Worm (Caenorhabditis elegans): ENCODE results near the gene E04F6.15.

The E04F6.15 gene

ce11 chrII:7242754-7243153 is 32.7 kb upstream of the E04F6.15 start (continued):
- TF ChIP-seq npax-4 (tag; optimal IDR thresholded peaks at IDR 0.05), result no peak

ce11 chrII:7239705-7240104 is 29.6 kb upstream of the E04F6.15 start:
- TF ChIP-seq hlh-8 (tag; optimal IDR thresholded peaks at IDR 0.05) (no peak), ceh-31 (tag; optimal IDR thresholded peaks at IDR 0.05) (no peak), ceh-2 (tag; optimal IDR thresholded peaks at IDR 0.05) (no peak), sdc-2 (tag; optimal IDR thresholded peaks at IDR 0.05) (no peak), syd-9 (tag; optimal IDR thresholded peaks at IDR 0.05) (no peak), ceh-18 (tag; optimal IDR thresholded peaks at IDR 0.05) (no peak), ets-4 (tag; optimal IDR thresholded peaks at IDR 0.05) (no peak), ceh-6 (GFP tag; optimal IDR thresholded peaks at IDR 0.05) (no peak), ref-2 (tag; optimal IDR thresholded peaks at IDR 0.05) (no peak), eyg-1 (tag; optimal IDR thresholded peaks at IDR 0.05) (no peak), tbx-2 (tag; optimal IDR thresholded peaks at IDR 0.05) (no peak), ceh-24 (tag; optimal IDR thresholded peaks at IDR 0.05) (no peak), F13H6.1 (tag; optimal IDR thresholded peaks at IDR 0.05) (no peak), ztf-16 (tag; optimal IDR thresholded peaks at IDR 0.05) (no peak), fkh-6 (tag; optimal IDR thresholded peaks at IDR 0.05) (no peak), hlh-15 (tag; optimal IDR thresholded peaks at IDR 0.05) (no peak), madf-2 (tag; optimal IDR thresholded peaks at IDR 0.05) (no peak), ceh-34 (tag; optimal IDR thresholded peaks at IDR 0.05) (no peak), pqm-1 (tag; optimal IDR thresholded peaks at IDR 0.05) (no peak), ahr-1 (tag; optimal IDR thresholded peaks at IDR 0.05) (no peak)

DNA sequence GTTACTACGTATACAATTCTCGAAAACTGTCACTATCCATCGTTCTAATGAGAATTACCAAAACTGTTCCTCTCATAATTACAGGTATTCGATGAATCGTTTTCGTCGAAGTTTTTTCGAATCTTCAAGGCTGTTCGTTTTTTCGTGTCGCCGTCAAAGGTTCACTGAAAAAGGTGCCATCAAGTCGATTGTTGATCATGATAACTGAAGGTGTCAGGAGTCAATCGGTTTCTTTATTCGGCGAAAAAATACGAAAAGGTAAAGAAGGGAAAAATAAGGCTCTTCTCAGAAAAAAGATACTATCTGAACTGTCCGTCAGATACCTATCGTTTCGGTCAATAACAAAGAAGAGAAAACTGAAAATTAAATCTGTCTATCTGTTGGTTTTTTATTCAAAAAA is 28.7 kb upstream of the E04F6.15 start:
- no peak for TF ChIP-seq zip-5 (tag; optimal IDR thresholded peaks at IDR 0.05)
- no peak for TF ChIP-seq ztf-16 (tag; optimal IDR thresholded peaks at IDR 0.05)
- no peak for TF ChIP-seq ceh-30 (tag; optimal IDR thresholded peaks at IDR 0.05)
- TF ChIP-seq odd-2 (tag; optimal IDR thresholded peaks at IDR 0.05), result no peak
- no peak for TF ChIP-seq tbx-2 (tag; optimal IDR thresholded peaks at IDR 0.05)
- TF ChIP-seq K09A11.1 (tag; optimal IDR thresholded peaks at IDR 0.05; ENCODE audit: insufficient read depth), result no peak
- TF ChIP-seq fkh-10 (GFP tag; optimal IDR thresholded peaks at IDR 0.05), result no peak
- no peak for TF ChIP-seq ceh-2 (tag; optimal IDR thresholded peaks at IDR 0.05)
- TF ChIP-seq nhr-232 (tag; optimal IDR thresholded peaks at IDR 0.05), result no peak

ce11 chrII:7238248-7238647 is 28.2 kb upstream of the E04F6.15 start, which contains the start of gene aqp-1:
Gene aqp-1 (minus strand): TSS chrII:7238349.
- TF ChIP-seq ceh-45 (GFP tag; IDR thresholded peaks at IDR 0.05) (no peak), ceh-48 (tag; optimal IDR thresholded peaks at IDR 0.05) (no peak), ceh-34 (tag; optimal IDR thresholded peaks at IDR 0.05) (no peak), F13H6.1 (tag; optimal IDR thresholded peaks at IDR 0.05) (no peak), unc-42 (tag; optimal IDR thresholded peaks at IDR 0.05) (no peak), ceh-9 (tag; optimal IDR thresholded peaks at IDR 0.05) (no peak), pat-9 (tag; optimal IDR thresholded peaks at IDR 0.05) (no peak), ref-2 (tag; optimal IDR thresholded peaks at IDR 0.05) (no peak), unc-55 (GFP tag; optimal IDR thresholded peaks at IDR 0.05) (no peak), pag-3 (tag; optimal IDR thresholded peaks at IDR 0.05; ENCODE audit: borderline replicate concordance) (no peak), ceh-22 (tag; optimal IDR thresholded peaks at IDR 0.05) (no peak), pros-1 (tag; optimal IDR thresholded peaks at IDR 0.05) (no peak), ceh-24 (tag; optimal IDR thresholded peaks at IDR 0.05) (no peak), pha-2 (tag; optimal IDR thresholded peaks at IDR 0.05) (no peak), ceh-19 (GFP tag; optimal IDR thresholded peaks at IDR 0.05) (no peak), nfya-1 (tag; optimal IDR thresholded peaks at IDR 0.05) (no peak), hlh-13 (GFP tag; optimal IDR thresholded peaks at IDR 0.05) (no peak), sox-2 (GFP tag; IDR thresholded peaks at IDR 0.05) (no peak), lin-11 (tag; optimal IDR thresholded peaks at IDR 0.05) (no peak)
